Fruit fly (Drosophila melanogaster) S2 (cell line): ENCODE results near the gene CG10597.

Source experiments
- CG8478 ChIP-seq: fragments of >200 bp; optimal IDR thresholded peaks from 2 replicates; lab custom pipeline; 2018
- CTCF ChIP-seq, 2 experiments: fragments of >200 bp; optimal IDR thresholded peaks; 2 replicates each; lab custom pipeline; 2018

Gene CG10597

dm6 chrX:17183486-17183885, 47.4 kb downstream of the CG10597 start:
- no peak for TF ChIP-seq CG8478 (lab: Kevin White, UChicago)
- no peak for TF ChIP-seq CTCF (optimal IDR thresholded peaks at IDR 0.05; lab: Kevin White, UChicago)

- TF ChIP-seq CTCF (optimal IDR thresholded peaks at IDR 0.05; lab: Kevin White, UChicago) (no peak), CG8478 (lab: Kevin White, UChicago) (no peak)
Observed at dm6 chrX:17181264-17182198, 49.3 kb downstream of the CG10597 start.

- no peak for TF ChIP-seq CG8478 (lab: Kevin White, UChicago)
- no peak for TF ChIP-seq CTCF (optimal IDR thresholded peaks at IDR 0.05; lab: Kevin White, UChicago)
Observed at dm6 chrX:17180523-17180922, 50.3 kb downstream of the CG10597 start.
